Fruit fly (Drosophila melanogaster) whole organism, prepupa: ENCODE data around the gene Ir85a.

ENCODE experiments used
- Blimp-1 ChIP-seq: fragments of 200-800 bp; sonication (Bioruptor generic); optimal IDR thresholded peaks from 3 replicates; lab custom pipeline; 2017; ENCODE audit warnings: missing biosample characterization, missing genetic modification characterization, mild to moderate bottlenecking, moderate library complexity, missing genetic modification reagents
- CG11294 ChIP-seq: fragments of 200-800 bp; sonication (Bioruptor generic); IDR thresholded peaks from 2 replicates; pipeline ENCODE4 v1.3.6; 2022; ENCODE audit warnings: missing biosample characterization, missing genetic modification characterization
- CG15336 ChIP-seq: fragments of 200-800 bp; sonication (Bioruptor generic); IDR thresholded peaks from 2 replicates; pipeline ENCODE4 v1.3.6; 2022; ENCODE audit warnings: missing biosample characterization, missing genetic modification characterization
- CG16779 ChIP-seq: fragments of 200-800 bp; sonication (Bioruptor generic); optimal IDR thresholded peaks from 3 replicates; lab custom pipeline; 2017; ENCODE audit warnings: missing biosample characterization, mild to moderate bottlenecking, missing genetic modification characterization
- Eip78C ChIP-seq: fragments of 200-800 bp; sonication (Bioruptor generic); peaks from one replicate; lab custom pipeline; 2016; ENCODE audit warnings: missing biosample characterization, missing genetic modification characterization
- Hr39 ChIP-seq: fragments of 200-800 bp; sonication (Bioruptor generic); optimal IDR thresholded peaks from 2 replicates; lab custom pipeline; 2016; ENCODE audit warnings: missing biosample characterization, missing genetic modification characterization
- Sox102F ChIP-seq: fragments of 200-800 bp; sonication (Bioruptor generic); optimal IDR thresholded peaks from 2 replicates; lab custom pipeline; 2016; ENCODE audit warnings: missing biosample characterization, mild to moderate bottlenecking, missing genetic modification characterization
- Sox15 ChIP-seq: fragments of 200-800 bp; sonication (Bioruptor generic); optimal IDR thresholded peaks from 3 replicates; lab custom pipeline; 2016; ENCODE audit warnings: missing biosample characterization, missing genetic modification characterization
- fd59A ChIP-seq: fragments of 200-800 bp; sonication (Bioruptor generic); optimal IDR thresholded peaks from 2 replicates; lab custom pipeline; 2017; ENCODE audit warnings: missing biosample characterization, mild to moderate bottlenecking, missing genetic modification characterization, missing genetic modification reagents
- svp ChIP-seq: fragments of 200-800 bp; sonication (Bioruptor generic); peaks from one replicate; lab custom pipeline; 2016; ENCODE audit warnings: missing biosample characterization, missing genetic modification characterization

dm6 chr3R:8807831-8808517 is 13.5 kb downstream of the Ir85a start:
- no peak for TF ChIP-seq fd59A (GFP tag; lab: Kevin White, UChicago)
- TF ChIP-seq CG16779 (tag; lab: Kevin White, UChicago) = no peak
- TF ChIP-seq CG15336 (GFP tag; lab: Robert Waterston, UW) = no peak
- no peak for TF ChIP-seq Sox102F
- no peak for TF ChIP-seq Hr39 (GFP tag; lab: Kevin White, UChicago)
- no peak for TF ChIP-seq Blimp-1 (GFP tag; lab: Kevin White, UChicago)
- peak; percentile 77 for TF ChIP-seq Eip78C
- TF ChIP-seq Sox15 (GFP tag; lab: Kevin White, UChicago) = no peak
- no peak for TF ChIP-seq CG11294 (GFP tag; lab: Robert Waterston, UW)
- TF ChIP-seq svp (GFP tag; lab: Kevin White, UChicago) = peak; percentile 4
